Worm (Caenorhabditis elegans) whole organism, L4 larva: ENCODE results near the gene lrch-1.

Experiments used
- ama-1 ChIP-seq: fragments of 150-350 bp; optimal IDR thresholded peaks from 2 replicates; lab custom pipeline; 2014; ENCODE audit warnings: inconsistent platforms, mixed read lengths
- ceh-82 ChIP-seq: sonication (generic microtip); optimal IDR thresholded peaks from 2 replicates; lab custom pipeline; 2017; ENCODE audit warnings: missing biosample characterization, missing genetic modification characterization
- dve-1 ChIP-seq: sonication (generic microtip); optimal IDR thresholded peaks from 2 replicates; lab custom pipeline; 2017; ENCODE audit warnings: antibody characterized with exemption, mild to moderate bottlenecking, missing genetic modification characterization, missing compliant biosample characterization; ENCODE audit not compliant: insufficient read depth
- lin-15B ChIP-seq: fragments of 150-350 bp; sonication (generic microtip); optimal IDR thresholded peaks from 3 replicates; lab custom pipeline; 2014; ENCODE audit warnings: missing biosample characterization, missing genetic modification characterization
- nhr-11 ChIP-seq: fragments of 150-350 bp; optimal IDR thresholded peaks from 2 replicates; lab custom pipeline; 2014; ENCODE audit warnings: missing biosample characterization, missing genetic modification characterization
- nhr-237 ChIP-seq: sonication (generic microtip); optimal IDR thresholded peaks from 2 replicates; lab custom pipeline; 2017; ENCODE audit warnings: missing biosample characterization, missing genetic modification characterization
- unc-39 ChIP-seq: sonication (generic microtip); optimal IDR thresholded peaks from 2 replicates; lab custom pipeline; 2017; ENCODE audit warnings: missing biosample characterization, missing genetic modification characterization
- ztf-11 ChIP-seq: fragments of 150-350 bp; optimal IDR thresholded peaks from 2 replicates; lab custom pipeline; 2014; ENCODE audit warnings: missing biosample characterization, missing genetic modification characterization

DNA sequence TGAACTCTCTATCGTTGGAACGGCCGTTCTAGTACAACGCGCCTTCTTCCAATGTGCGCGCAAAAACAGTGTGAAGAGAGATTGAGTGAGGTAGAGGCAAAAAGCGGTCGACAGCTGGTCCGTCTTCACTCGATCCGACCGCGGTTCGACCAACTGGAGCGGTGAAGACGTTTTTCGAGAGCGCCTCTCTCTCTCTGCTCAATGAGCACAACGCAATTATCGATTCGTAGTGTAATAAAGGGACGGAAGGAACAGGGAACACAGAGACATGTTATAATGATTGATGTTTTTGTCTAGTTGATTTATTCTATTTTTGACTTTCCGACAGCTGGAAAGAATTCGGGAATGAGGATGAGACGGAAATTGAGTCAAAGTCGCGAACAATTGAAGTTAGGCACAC, 8.4 kb upstream of the lrch-1 start:
- no peak for TF ChIP-seq nhr-237 (tag; lab: Kevin White, UChicago)
- TF ChIP-seq ceh-82: no peak
- no peak for TF ChIP-seq ztf-11 (tag; lab: Kevin White, UChicago)
- no peak for TF ChIP-seq lin-15B (tag; lab: Kevin White, UChicago)
- no peak for TF ChIP-seq dve-1
- TF ChIP-seq nhr-11: no peak
- TF ChIP-seq ama-1 (lab: Kevin White, UChicago): no peak
- no peak for TF ChIP-seq unc-39 (tag; lab: Kevin White, UChicago)
